Worm (Caenorhabditis elegans) whole organism, L1 larva: ENCODE data around the gene snr-6.

Experiments
- C16A3.4 ChIP-seq: fragments of 150-350 bp; optimal IDR thresholded peaks from 2 replicates; lab custom pipeline; 2014; ENCODE audit warnings: missing biosample characterization, missing genetic modification characterization
- F16B12.6 ChIP-seq: fragments of 150-350 bp; optimal IDR thresholded peaks from 2 replicates; lab custom pipeline; 2014; ENCODE audit warnings: missing biosample characterization, missing genetic modification characterization
- aha-1 ChIP-seq: fragments of 150-350 bp; optimal IDR thresholded peaks from 2 replicates; lab custom pipeline; 2014; ENCODE audit warnings: missing biosample characterization, missing genetic modification characterization
- ceh-63 ChIP-seq: fragments of 200-800 bp; sonication (Bioruptor generic); optimal IDR thresholded peaks from 2 replicates; lab custom pipeline; 2018; ENCODE audit warnings: mild to moderate bottlenecking, missing genetic modification characterization, missing compliant biosample characterization
- ceh-8 ChIP-seq: fragments of 200-800 bp; sonication (Bioruptor generic); optimal IDR thresholded peaks from 2 replicates; lab custom pipeline; 2018; ENCODE audit warnings: mild to moderate bottlenecking, missing genetic modification characterization, moderate library complexity, missing compliant biosample characterization
- ceh-88 ChIP-seq: fragments of 200-800 bp; sonication (Bioruptor generic); IDR thresholded peaks from 2 replicates; pipeline ENCODE4 v1.3.6; 2022; ENCODE audit warnings: missing genetic modification characterization, missing compliant biosample characterization
- ceh-90 ChIP-seq: sonication (generic microtip); optimal IDR thresholded peaks from 2 replicates; lab custom pipeline; 2016; ENCODE audit warnings: missing genetic modification characterization, missing compliant biosample characterization
- dpl-1 ChIP-seq, 3 experiments: fragments of 150-350 bp in 2 of 3; sonication (generic microtip) in 1 of 3; optimal IDR thresholded peaks; 2 replicates each; lab custom pipeline; 2014 to 2017; ENCODE audit warnings: missing biosample characterization in 3 of 3, missing genetic modification characterization in 3 of 3, missing genetic modification reagents in 3 of 3
- dsc-1 ChIP-seq: sonication (generic microtip); optimal IDR thresholded peaks from 2 replicates; lab custom pipeline; 2016; ENCODE audit warnings: mild to moderate bottlenecking, missing genetic modification characterization, missing compliant biosample characterization
- efl-1 ChIP-seq, 4 experiments: fragments of 150-350 bp; optimal IDR thresholded peaks in 3 of 4; peaks in 1 of 4; 1 replicate in 1 of 4; 2 replicates in 3 of 4; lab custom pipeline; 2014; ENCODE audit warnings: missing biosample characterization in 2 of 4, missing genetic modification characterization in 2 of 4, missing genetic modification reagents in 2 of 4
- efl-3 ChIP-seq: fragments of 200-800 bp; sonication (Bioruptor generic); optimal IDR thresholded peaks from 2 replicates; lab custom pipeline; 2018; ENCODE audit warnings: mild to moderate bottlenecking, missing genetic modification characterization, missing compliant biosample characterization
- egl-13 ChIP-seq: sonication (generic microtip); optimal IDR thresholded peaks from 2 replicates; lab custom pipeline; 2016; ENCODE audit warnings: missing genotype, missing genetic modification reagents, missing genetic modification characterization, missing compliant biosample characterization
- elt-2 ChIP-seq: sonication (generic microtip); optimal IDR thresholded peaks from 2 replicates; lab custom pipeline; 2016; ENCODE audit warnings: missing genetic modification characterization, mild to moderate bottlenecking, inconsistent platforms, missing compliant biosample characterization, missing genetic modification reagents
- ets-5 ChIP-seq: fragments of 200-800 bp; sonication (Bioruptor generic); IDR thresholded peaks from 2 replicates; pipeline ENCODE4 v1.3.6; 2022; ENCODE audit warnings: missing genetic modification characterization, missing compliant biosample characterization
- fkh-8 ChIP-seq: sonication (generic microtip); optimal IDR thresholded peaks from 2 replicates; lab custom pipeline; 2016; ENCODE audit warnings: mild to moderate bottlenecking, missing genetic modification characterization, missing compliant biosample characterization
- grh-1 ChIP-seq: fragments of 200-800 bp; sonication (Bioruptor generic); IDR thresholded peaks from 2 replicates; pipeline ENCODE4 v1.3.6; 2022; ENCODE audit warnings: missing genetic modification reagents, missing genetic modification characterization, missing compliant biosample characterization
- hlh-4 ChIP-seq: sonication (generic microtip); optimal IDR thresholded peaks from 2 replicates; lab custom pipeline; 2016; ENCODE audit warnings: mild to moderate bottlenecking, missing genetic modification characterization, missing compliant biosample characterization
- jun-1 ChIP-seq: fragments of 150-350 bp; optimal IDR thresholded peaks from 2 replicates; lab custom pipeline; 2014; ENCODE audit warnings: missing biosample characterization, missing genetic modification reagents, missing genetic modification characterization
- lin-14 ChIP-seq: fragments of 200-800 bp; sonication (Bioruptor generic); optimal IDR thresholded peaks from 2 replicates; lab custom pipeline; 2018; ENCODE audit warnings: mild to moderate bottlenecking, missing genetic modification characterization, moderate library complexity, missing compliant biosample characterization
- lin-39 ChIP-seq: fragments of 150-350 bp; optimal IDR thresholded peaks from 2 replicates; lab custom pipeline; 2014; ENCODE audit warnings: missing biosample characterization, missing genetic modification reagents, missing genetic modification characterization
- mab-9 ChIP-seq: fragments of 200-800 bp; sonication (Bioruptor generic); IDR thresholded peaks from 2 replicates; pipeline ENCODE4 v1.3.6; 2022; ENCODE audit warnings: missing genetic modification reagents, missing genetic modification characterization, missing compliant biosample characterization
- mdl-1 ChIP-seq, 2 experiments: fragments of 150-350 bp; optimal IDR thresholded peaks; 2 replicates each; lab custom pipeline; 2014 to 2017; ENCODE audit warnings: missing biosample characterization in 2 of 2, missing genetic modification characterization in 2 of 2, inconsistent platforms in 1 of 2
- mep-1 ChIP-seq: fragments of 150-350 bp; optimal IDR thresholded peaks from 2 replicates; lab custom pipeline; 2014; ENCODE audit warnings: missing biosample characterization, missing genetic modification characterization
- nhr-237 ChIP-seq: fragments of 150-350 bp; optimal IDR thresholded peaks from 2 replicates; lab custom pipeline; 2014; ENCODE audit warnings: missing biosample characterization, missing genetic modification characterization
- nhr-47 ChIP-seq: sonication (generic microtip); optimal IDR thresholded peaks from 2 replicates; lab custom pipeline; 2016; ENCODE audit warnings: mild to moderate bottlenecking, missing genetic modification characterization, moderate library complexity, missing compliant biosample characterization
- nhr-71 ChIP-seq: sonication (generic microtip); optimal IDR thresholded peaks from 2 replicates; lab custom pipeline; 2016; ENCODE audit warnings: mild to moderate bottlenecking, missing genetic modification characterization, moderate library complexity, missing compliant biosample characterization
- nhr-76 ChIP-seq: sonication (generic microtip); optimal IDR thresholded peaks from 2 replicates; lab custom pipeline; 2017; ENCODE audit warnings: missing biosample characterization, missing genetic modification characterization
- nhr-90 ChIP-seq: sonication (generic microtip); optimal IDR thresholded peaks from 2 replicates; lab custom pipeline; 2016; ENCODE audit warnings: mild to moderate bottlenecking, missing genetic modification characterization, missing compliant biosample characterization; ENCODE audit not compliant: poor library complexity
- pqm-1 ChIP-seq: sonication (generic microtip); optimal IDR thresholded peaks from 3 replicates; lab custom pipeline; 2017; ENCODE audit warnings: missing biosample characterization, missing genetic modification characterization
- sox-4 ChIP-seq: sonication (generic microtip); optimal IDR thresholded peaks from 2 replicates; lab custom pipeline; 2016; ENCODE audit warnings: missing genetic modification characterization, missing compliant biosample characterization
- tlp-1 ChIP-seq: fragments of 150-350 bp; optimal IDR thresholded peaks from 2 replicates; lab custom pipeline; 2014; ENCODE audit warnings: missing biosample characterization, missing genetic modification characterization
- xbp-1 ChIP-seq: sonication (generic microtip); optimal IDR thresholded peaks from 2 replicates; lab custom pipeline; 2016; ENCODE audit warnings: missing genetic modification characterization, missing compliant biosample characterization
- zip-4 ChIP-seq: fragments of 200-800 bp; sonication (Bioruptor generic); optimal IDR thresholded peaks from 2 replicates; lab custom pipeline; 2018; ENCODE audit warnings: mild to moderate bottlenecking, missing genetic modification characterization, moderate library complexity, missing compliant biosample characterization
- ztf-11 ChIP-seq, 2 experiments: sonication (generic microtip); optimal IDR thresholded peaks; 2 replicates each; lab custom pipeline; 2016 to 2017; ENCODE audit warnings: missing genetic modification characterization in 2 of 2, missing biosample characterization in 1 of 2, missing compliant biosample characterization in 1 of 2

The snr-6 gene

DNA sequence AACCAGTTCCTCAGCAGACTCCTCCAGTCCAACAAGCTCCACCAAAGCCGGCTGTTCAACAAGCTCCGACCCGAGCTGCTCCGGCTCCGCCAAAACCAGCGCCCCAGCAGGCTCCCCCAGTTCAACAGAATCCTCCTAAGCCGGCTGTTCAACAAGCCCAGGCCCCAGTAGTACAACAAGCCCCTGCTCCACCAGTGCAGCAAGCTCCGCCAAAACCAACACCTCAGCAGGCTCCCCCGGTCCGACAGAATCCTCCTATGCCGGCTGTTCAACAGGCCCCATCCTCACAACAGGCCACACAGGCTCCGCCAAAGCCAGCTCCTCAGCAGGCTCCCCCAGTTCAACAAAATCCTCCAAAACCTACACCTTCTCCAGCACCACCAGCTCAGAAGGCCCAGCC, 41.2 kb upstream of the snr-6 start:
- TF ChIP-seq C16A3.4 (no peak), mab-9 (GFP tag; lab: Robert Waterston, UW) (no peak), ceh-90 (tag; lab: Kevin White, UChicago) (no peak)

DNA sequence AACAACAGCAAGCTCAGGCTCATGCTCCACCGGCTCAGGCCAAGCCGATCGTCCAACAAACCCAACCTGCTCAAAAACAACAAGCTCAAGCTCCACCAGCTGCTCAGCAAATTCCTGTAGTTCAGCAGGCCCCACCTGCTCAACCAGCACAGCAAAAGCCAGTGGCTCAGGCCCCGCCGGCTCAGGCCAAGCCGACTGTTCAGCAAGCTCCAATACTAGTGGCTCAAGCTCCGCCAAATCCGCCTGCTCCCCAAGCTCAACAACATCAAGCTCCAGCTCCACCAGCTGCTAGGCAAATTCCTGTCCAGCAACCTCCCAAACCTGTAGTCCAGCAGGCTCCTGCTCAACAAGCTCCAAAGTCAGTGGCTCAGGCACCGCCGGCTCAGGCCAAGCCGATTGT, 40.4 kb upstream of the snr-6 start:
- TF ChIP-seq mdl-1 (tag; optimal IDR thresholded peaks at IDR 0.05; lab: Kevin White, UChicago) = no peak
- TF ChIP-seq ceh-63 (GFP tag; lab: Kevin White, UChicago) = no peak
- no peak for TF ChIP-seq xbp-1
- no peak for TF ChIP-seq ceh-8 (GFP tag; lab: Kevin White, UChicago)

DNA sequence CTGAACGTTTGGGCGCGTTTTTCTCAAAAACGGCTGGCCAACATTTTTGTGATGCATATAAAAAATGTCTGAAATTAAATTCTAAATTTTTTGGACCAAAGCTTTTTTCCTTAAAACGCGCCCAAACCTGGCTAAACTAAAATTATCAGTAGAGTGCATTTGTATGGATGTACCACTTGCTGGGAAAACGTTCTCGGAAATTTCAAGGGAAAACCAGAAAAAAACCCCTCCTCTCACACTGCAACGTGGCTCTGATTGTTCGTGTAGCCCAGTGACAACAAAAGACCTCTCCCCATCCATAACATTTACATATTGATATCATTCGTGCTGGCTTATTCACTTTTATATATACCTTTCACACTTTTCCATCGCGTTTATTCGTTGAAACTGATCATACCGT, 39.4 kb upstream of the snr-6 start, which contains the start of gene Y49E10.29:
Y49E10.29 (plus strand) TSS at position 301 of the 400 bp plus-strand sequence.
- TF ChIP-seq nhr-76 (tag; lab: Kevin White, UChicago) = no peak
- no peak for TF ChIP-seq pqm-1 (tag; lab: Kevin White, UChicago)
- TF ChIP-seq efl-3 (GFP tag; lab: Kevin White, UChicago) = no peak
- TF ChIP-seq ets-5 (GFP tag; lab: Robert Waterston, UW) = no peak
- no peak for TF ChIP-seq jun-1 (tag; lab: Kevin White, UChicago)
- no peak for TF ChIP-seq grh-1
- TF ChIP-seq ztf-11 (tag; optimal IDR thresholded peaks at IDR 0.05; lab: Kevin White, UChicago) = no peak
- TF ChIP-seq nhr-71 (tag; lab: Kevin White, UChicago) = no peak
- TF ChIP-seq ceh-88 (GFP tag; lab: Robert Waterston, UW) = no peak
- no peak for TF ChIP-seq ceh-90 (tag; lab: Kevin White, UChicago)
- no peak for TF ChIP-seq nhr-47
- TF ChIP-seq xbp-1 = no peak
- TF ChIP-seq dpl-1 (GFP tag; optimal IDR thresholded peaks at IDR 0.05; lab: Kevin White, UChicago) = no peak
- no peak for TF ChIP-seq fkh-8
- no peak for TF ChIP-seq C16A3.4
- TF ChIP-seq dsc-1 (tag; lab: Kevin White, UChicago) = no peak
- TF ChIP-seq, all 84 proteins: peak for 0

DNA sequence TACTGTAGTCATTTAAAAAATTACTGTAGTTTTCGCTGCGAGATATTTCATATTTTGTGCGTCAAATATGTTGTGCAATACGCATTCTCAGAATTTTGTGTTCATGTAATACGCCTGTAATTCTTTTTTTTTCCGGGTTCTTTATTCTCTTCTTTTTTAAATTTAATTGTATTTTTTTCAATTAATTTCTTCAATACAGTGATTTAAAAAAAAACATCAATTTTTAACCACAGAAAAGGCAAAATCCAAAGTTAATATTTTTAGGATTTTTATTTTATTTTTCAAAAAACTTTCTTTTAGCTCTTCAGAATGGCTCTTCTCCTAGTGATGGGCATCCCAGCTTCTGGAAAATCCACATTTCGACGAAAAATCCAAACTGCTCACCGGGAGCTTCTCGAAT, 36.9 kb upstream of the snr-6 start, which contains the start of gene pstk-1:
pstk-1 (plus strand) TSS at position 301 of the 400 bp plus-strand sequence.
- TF ChIP-seq egl-13 (no peak), lin-14 (GFP tag; lab: Kevin White, UChicago) (no peak), elt-2 (tag; lab: Kevin White, UChicago) (no peak), mep-1 (tag; lab: Kevin White, UChicago) (no peak), nhr-90 (tag; lab: Kevin White, UChicago) (no peak), aha-1 (tag; lab: Kevin White, UChicago) (no peak), sox-4 (tag; lab: Kevin White, UChicago) (no peak), tlp-1 (tag; lab: Kevin White, UChicago) (no peak), lin-39 (no peak), hlh-4 (tag; lab: Kevin White, UChicago) (no peak), ztf-11 (tag; optimal IDR thresholded peaks at IDR 0.05; lab: Kevin White, UChicago) (no peak)

DNA sequence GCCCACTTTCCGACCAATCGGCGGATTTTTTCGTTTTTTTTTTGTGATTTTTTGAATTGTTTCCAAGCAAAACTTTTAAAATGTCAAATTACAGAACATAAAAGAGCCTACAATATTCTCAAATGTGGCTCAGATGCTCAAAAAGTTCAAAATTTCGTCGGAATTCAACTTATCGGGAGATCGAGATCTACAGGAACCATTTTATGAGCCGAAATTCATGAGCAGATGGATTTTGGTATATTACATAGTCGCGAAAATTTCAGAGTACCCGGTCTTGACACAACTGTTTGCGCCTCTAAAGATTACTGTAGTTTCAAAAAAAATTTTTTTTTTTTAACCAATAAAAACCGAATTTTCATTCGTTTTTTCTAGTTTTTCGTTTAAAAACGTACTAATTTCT, 29.5 kb upstream of the snr-6 start:
- no peak for TF ChIP-seq efl-1 (optimal IDR thresholded peaks at IDR 0.05; lab: Kevin White, UChicago)
- peak in 1 of 2 experiments; percentile 88 for TF ChIP-seq efl-1 (GFP tag; optimal IDR thresholded peaks at IDR 0.05 in 1 of 2; lab: Kevin White, UChicago)
- TF ChIP-seq F16B12.6 (tag; lab: Kevin White, UChicago) = no peak
- no peak for TF ChIP-seq nhr-237 (tag; lab: Kevin White, UChicago)
- TF ChIP-seq zip-4 = no peak
- TF ChIP-seq, all 84 proteins: peak for 1
